Worm (Caenorhabditis elegans) whole organism, L1 larva: Measurements from ENCODE around the gene T21E8.7.

ENCODE experiments used
- alr-1 ChIP-seq: fragments of 200-800 bp; sonication (Bioruptor generic); optimal IDR thresholded peaks from 2 replicates; lab custom pipeline; 2018; ENCODE audit warnings: borderline replicate concordance, mild to moderate bottlenecking, missing genetic modification characterization, missing compliant biosample characterization
- ama-1 ChIP-seq: fragments of 150-350 bp; optimal IDR thresholded peaks from 2 replicates; lab custom pipeline; 2014
- blmp-1 ChIP-seq: fragments of 150-350 bp; optimal IDR thresholded peaks from 2 replicates; lab custom pipeline; 2014; ENCODE audit warnings: missing biosample characterization, missing genetic modification characterization
- efl-1 ChIP-seq, 4 experiments: fragments of 150-350 bp; optimal IDR thresholded peaks in 3 of 4; peaks in 1 of 4; 1 replicate in 1 of 4; 2 replicates in 3 of 4; lab custom pipeline; 2014; ENCODE audit warnings: missing biosample characterization in 2 of 4, missing genetic modification characterization in 2 of 4, missing genetic modification reagents in 2 of 4
- efl-3 ChIP-seq: fragments of 200-800 bp; sonication (Bioruptor generic); optimal IDR thresholded peaks from 2 replicates; lab custom pipeline; 2018; ENCODE audit warnings: mild to moderate bottlenecking, missing genetic modification characterization, missing compliant biosample characterization
- egl-13 ChIP-seq: sonication (generic microtip); optimal IDR thresholded peaks from 2 replicates; lab custom pipeline; 2016; ENCODE audit warnings: missing genotype, missing genetic modification reagents, missing genetic modification characterization, missing compliant biosample characterization
- egl-27 ChIP-seq, 2 experiments: fragments of 150-350 bp in 1 of 2; sonication (generic microtip); optimal IDR thresholded peaks; 3 replicates each; lab custom pipeline; 2017 to 2018; ENCODE audit warnings: missing biosample characterization in 2 of 2, missing genetic modification characterization in 2 of 2, missing genetic modification reagents in 2 of 2
- elt-2 ChIP-seq: sonication (generic microtip); optimal IDR thresholded peaks from 2 replicates; lab custom pipeline; 2016; ENCODE audit warnings: missing genetic modification characterization, mild to moderate bottlenecking, inconsistent platforms, missing compliant biosample characterization, missing genetic modification reagents
- elt-3 ChIP-seq, 6 experiments: fragments of 150-350 bp in 1 of 6; sonication (generic microtip); optimal IDR thresholded peaks; 2 replicates each; lab custom pipeline; 2017 to 2018; ENCODE audit warnings: missing biosample characterization in 6 of 6, missing genetic modification characterization in 6 of 6, inconsistent platforms in 1 of 6
- ets-5 ChIP-seq: fragments of 200-800 bp; sonication (Bioruptor generic); IDR thresholded peaks from 2 replicates; pipeline ENCODE4 v1.3.6; 2022; ENCODE audit warnings: missing genetic modification characterization, missing compliant biosample characterization
- fos-1 ChIP-seq: fragments of 150-350 bp; optimal IDR thresholded peaks from 2 replicates; lab custom pipeline; 2014; ENCODE audit warnings: missing biosample characterization, missing genetic modification characterization
- hlh-4 ChIP-seq: sonication (generic microtip); optimal IDR thresholded peaks from 2 replicates; lab custom pipeline; 2016; ENCODE audit warnings: mild to moderate bottlenecking, missing genetic modification characterization, missing compliant biosample characterization
- lin-14 ChIP-seq: fragments of 200-800 bp; sonication (Bioruptor generic); optimal IDR thresholded peaks from 2 replicates; lab custom pipeline; 2018; ENCODE audit warnings: mild to moderate bottlenecking, missing genetic modification characterization, moderate library complexity, missing compliant biosample characterization
- lin-35 ChIP-seq, 2 experiments: fragments of 150-350 bp; optimal IDR thresholded peaks; 2 replicates each; lab custom pipeline; 2014; ENCODE audit warnings: missing biosample characterization in 2 of 2, missing genetic modification characterization in 2 of 2, missing genetic modification reagents in 2 of 2
- lin-39 ChIP-seq: fragments of 150-350 bp; optimal IDR thresholded peaks from 2 replicates; lab custom pipeline; 2014; ENCODE audit warnings: missing biosample characterization, missing genetic modification reagents, missing genetic modification characterization
- lir-3 ChIP-seq: sonication (generic microtip); optimal IDR thresholded peaks from 2 replicates; lab custom pipeline; 2016; ENCODE audit warnings: mild to moderate bottlenecking, missing genetic modification characterization, moderate library complexity, missing compliant biosample characterization; ENCODE audit not compliant: poor library complexity
- mab-9 ChIP-seq: fragments of 200-800 bp; sonication (Bioruptor generic); IDR thresholded peaks from 2 replicates; pipeline ENCODE4 v1.3.6; 2022; ENCODE audit warnings: missing genetic modification reagents, missing genetic modification characterization, missing compliant biosample characterization
- mdl-1 ChIP-seq, 2 experiments: fragments of 150-350 bp; optimal IDR thresholded peaks; 2 replicates each; lab custom pipeline; 2014 to 2017; ENCODE audit warnings: missing biosample characterization in 2 of 2, missing genetic modification characterization in 2 of 2, inconsistent platforms in 1 of 2
- nhr-20 ChIP-seq: sonication (generic microtip); optimal IDR thresholded peaks from 2 replicates; lab custom pipeline; 2016; ENCODE audit warnings: mild to moderate bottlenecking, missing genetic modification characterization, missing compliant biosample characterization
- nhr-237 ChIP-seq: fragments of 150-350 bp; optimal IDR thresholded peaks from 2 replicates; lab custom pipeline; 2014; ENCODE audit warnings: missing biosample characterization, missing genetic modification characterization
- nhr-71 ChIP-seq: sonication (generic microtip); optimal IDR thresholded peaks from 2 replicates; lab custom pipeline; 2016; ENCODE audit warnings: mild to moderate bottlenecking, missing genetic modification characterization, moderate library complexity, missing compliant biosample characterization
- nhr-84 ChIP-seq: sonication (generic microtip); optimal IDR thresholded peaks from 2 replicates; lab custom pipeline; 2017; ENCODE audit warnings: missing biosample characterization, missing genetic modification characterization
- nhr-85 ChIP-seq: sonication (generic microtip); peaks from one replicate; lab custom pipeline; 2016; ENCODE audit warnings: missing genetic modification characterization, inconsistent platforms, missing compliant biosample characterization
- nhr-90 ChIP-seq: sonication (generic microtip); optimal IDR thresholded peaks from 2 replicates; lab custom pipeline; 2016; ENCODE audit warnings: mild to moderate bottlenecking, missing genetic modification characterization, missing compliant biosample characterization; ENCODE audit not compliant: poor library complexity
- pag-3 ChIP-seq: sonication (generic microtip); optimal IDR thresholded peaks from 2 replicates; lab custom pipeline; 2017; ENCODE audit warnings: missing genetic modification characterization, mild to moderate bottlenecking, missing compliant biosample characterization, antibody characterized with exemption, borderline replicate concordance; ENCODE audit not compliant: insufficient read depth
- rnt-1 ChIP-seq: sonication (generic microtip); optimal IDR thresholded peaks from 2 replicates; lab custom pipeline; 2016; ENCODE audit warnings: mild to moderate bottlenecking, missing genetic modification characterization, moderate library complexity, missing compliant biosample characterization
- skn-1 ChIP-seq: fragments of 150-350 bp; optimal IDR thresholded peaks from 2 replicates; lab custom pipeline; 2014; ENCODE audit warnings: missing biosample characterization, missing genetic modification characterization
- sox-4 ChIP-seq: sonication (generic microtip); optimal IDR thresholded peaks from 2 replicates; lab custom pipeline; 2016; ENCODE audit warnings: missing genetic modification characterization, missing compliant biosample characterization
- unc-86 ChIP-seq: sonication (generic microtip); optimal IDR thresholded peaks from 2 replicates; lab custom pipeline; 2016; ENCODE audit warnings: missing genetic modification characterization, missing compliant biosample characterization
- unc-98 ChIP-seq: fragments of 200-800 bp; sonication (Bioruptor generic); IDR thresholded peaks from 2 replicates; pipeline ENCODE4 v1.3.6; 2022; ENCODE audit warnings: missing genetic modification characterization, missing compliant biosample characterization
- vab-15 ChIP-seq: sonication (generic microtip); optimal IDR thresholded peaks from 2 replicates; lab custom pipeline; 2017; ENCODE audit warnings: missing genotype, mild to moderate bottlenecking, missing genetic modification characterization, missing compliant biosample characterization
- ztf-11 ChIP-seq, 2 experiments: sonication (generic microtip); optimal IDR thresholded peaks; 2 replicates each; lab custom pipeline; 2016 to 2017; ENCODE audit warnings: missing genetic modification characterization in 2 of 2, missing biosample characterization in 1 of 2, missing compliant biosample characterization in 1 of 2
- ztf-4 ChIP-seq: fragments of 150-350 bp; optimal IDR thresholded peaks from 2 replicates; lab custom pipeline; 2014; ENCODE audit warnings: missing biosample characterization, missing genetic modification characterization

The T21E8.7 gene

DNA sequence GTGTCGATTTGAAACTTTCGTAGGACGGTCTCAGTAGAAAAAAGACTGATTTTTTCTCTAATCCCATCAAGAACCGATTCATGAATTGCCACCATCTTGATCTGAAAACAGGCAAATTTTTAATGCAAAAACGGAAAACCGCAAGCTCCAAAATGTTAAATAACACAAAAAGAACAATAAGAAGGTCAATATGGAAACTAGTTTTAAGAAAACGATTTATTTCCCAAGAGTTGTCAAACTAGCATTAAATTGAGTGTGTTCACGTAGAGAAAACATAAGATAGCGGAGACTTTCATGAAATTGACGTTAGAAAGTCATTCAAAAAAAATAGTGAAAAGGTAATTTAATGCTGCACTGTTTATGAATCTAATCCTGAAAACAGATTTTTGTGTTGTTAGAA is 30.7 kb downstream of the T21E8.7 start, which contains the start of gene F47B10.9:
Gene F47B10.9, minus strand, starts transcription at position 101 of the 400 bp plus-strand sequence.
- TF ChIP-seq ets-5 (GFP tag; lab: Robert Waterston, UW) (no peak), mdl-1 (tag; optimal IDR thresholded peaks at IDR 0.05; lab: Kevin White, UChicago) (no peak), pag-3 (tag; lab: Kevin White, UChicago) (no peak), blmp-1 (tag; lab: Kevin White, UChicago) (no peak), nhr-237 (tag; lab: Kevin White, UChicago) (no peak), rnt-1 (tag; lab: Kevin White, UChicago) (no peak), unc-98 (GFP tag; lab: Robert Waterston, UW) (no peak), skn-1 (tag; lab: Kevin White, UChicago) (no peak), nhr-90 (tag; lab: Kevin White, UChicago) (no peak), egl-13 (no peak), alr-1 (tag; lab: Kevin White, UChicago) (no peak), ztf-11 (tag; optimal IDR thresholded peaks at IDR 0.05; lab: Kevin White, UChicago) (no peak), mab-9 (no peak), ztf-4 (tag; lab: Kevin White, UChicago) (no peak), lir-3 (tag; lab: Kevin White, UChicago) (no peak), vab-15 (tag; lab: Kevin White, UChicago) (no peak), hlh-4 (no peak), unc-86 (tag; lab: Kevin White, UChicago) (no peak), egl-27 (tag; optimal IDR thresholded peaks at IDR 0.05; lab: Kevin White, UChicago) (no peak)
- TF ChIP-seq, all 84 proteins: peak for 0

DNA sequence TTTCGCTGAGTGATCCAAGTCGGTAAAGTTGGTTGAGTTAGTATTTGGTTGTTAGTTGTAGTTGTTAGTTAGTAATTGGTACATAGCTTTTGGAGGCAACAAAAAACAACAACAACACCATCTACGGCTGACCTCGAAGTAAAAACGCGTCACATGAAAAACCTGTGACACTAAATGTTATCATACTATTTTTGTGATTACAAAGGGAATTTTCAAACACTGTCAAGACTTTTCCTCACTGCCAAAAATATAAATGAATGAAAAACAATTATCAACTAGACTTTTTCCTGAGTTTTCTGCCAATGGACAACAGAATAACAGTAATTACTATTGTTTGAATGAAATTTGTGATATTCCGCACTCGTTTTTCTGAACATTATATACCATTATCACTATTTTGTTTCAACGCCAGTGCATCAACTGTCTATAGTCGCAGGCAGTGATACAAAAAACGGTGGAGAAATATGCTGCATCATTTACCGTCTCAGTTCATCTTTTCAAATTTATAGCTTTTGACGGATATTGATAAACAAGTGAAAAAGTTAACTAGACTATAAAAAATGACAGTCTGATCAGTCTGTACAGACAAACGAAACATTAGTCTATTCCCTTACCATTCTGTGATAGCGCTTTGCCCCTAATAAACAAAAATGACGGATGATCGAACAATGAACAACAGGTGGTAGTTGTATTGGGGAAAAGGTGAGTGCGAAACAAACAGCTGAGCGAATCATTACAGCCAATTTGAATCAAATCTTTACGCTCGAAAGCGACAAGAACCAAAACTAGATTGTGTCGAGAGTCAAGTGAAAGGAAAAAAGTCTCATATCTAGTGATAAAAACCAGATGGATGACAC is 31.3 kb downstream of the T21E8.7 start:
- TF ChIP-seq nhr-85 (peak; percentile 83), blmp-1 (tag; lab: Kevin White, UChicago) (peak; percentile 12), efl-3 (GFP tag; lab: Kevin White, UChicago) (no peak), elt-2 (tag; lab: Kevin White, UChicago) (peak; percentile 66), elt-3 (tag; optimal IDR thresholded peaks at IDR 0.05; lab: Kevin White, UChicago) (peak in 1 of 6 experiments; percentile 11), lin-35 (GFP tag; optimal IDR thresholded peaks at IDR 0.05; lab: Kevin White, UChicago) (peak in 1 of 2 experiments; percentile 17), sox-4 (tag; lab: Kevin White, UChicago) (no peak), lin-39 (tag; lab: Kevin White, UChicago) (no peak), ama-1 (lab: Kevin White, UChicago) (no peak), nhr-71 (tag; lab: Kevin White, UChicago) (peak; percentile 8), nhr-20 (tag; lab: Kevin White, UChicago) (peak; percentile 53), lin-14 (GFP tag; lab: Kevin White, UChicago) (peak; percentile 26)
- TF ChIP-seq, all 84 proteins: peak for 8

DNA sequence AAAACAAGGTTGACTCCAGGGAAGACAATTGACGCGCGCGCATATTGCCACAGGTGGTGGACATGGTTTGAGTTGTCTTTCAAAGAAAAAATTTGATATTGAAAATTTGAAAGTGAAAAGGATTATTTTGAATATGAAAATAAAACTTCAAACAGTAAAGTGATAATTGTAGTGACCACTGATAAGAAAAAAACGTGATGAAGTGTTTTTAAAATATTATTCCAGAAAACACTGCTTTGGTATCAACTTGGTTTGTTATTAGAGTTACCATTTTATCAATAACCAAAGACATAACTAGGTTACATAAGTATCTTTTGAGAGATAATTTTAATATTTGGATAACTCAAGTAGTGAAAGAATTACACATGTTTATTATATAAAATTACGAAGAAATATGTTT is 32.9 kb downstream of the T21E8.7 start:
- no peak for TF ChIP-seq ztf-4 (tag; lab: Kevin White, UChicago)
- peak; percentile 43 for TF ChIP-seq elt-2 (tag; lab: Kevin White, UChicago)

DNA sequence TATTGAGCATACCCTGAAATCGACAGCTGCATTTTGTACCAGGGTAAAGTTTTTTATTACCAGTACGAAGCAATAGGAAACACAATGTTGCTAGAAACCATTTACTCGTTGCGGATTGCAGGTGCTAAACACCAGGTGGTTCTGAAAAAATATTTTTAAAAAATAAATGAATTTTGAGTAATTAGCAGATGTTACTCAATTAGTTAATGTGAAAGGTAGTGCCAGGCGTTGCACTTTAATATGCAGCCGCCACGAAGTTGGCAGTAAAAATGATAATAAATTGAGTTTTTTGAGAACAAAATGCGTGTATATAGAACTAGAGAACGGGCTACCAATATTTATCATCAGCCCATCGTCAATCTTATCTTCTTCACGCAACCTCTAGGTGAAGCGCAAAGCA is 36.3 kb downstream of the T21E8.7 start, which contains the start of gene nstp-9:
Gene nstp-9, minus strand, starts transcription at position 101 of the 400 bp plus-strand sequence.
- no peak for TF ChIP-seq efl-1 (optimal IDR thresholded peaks at IDR 0.05; lab: Kevin White, UChicago)
- peak in 1 of 2 experiments; percentile 12 for TF ChIP-seq efl-1 (GFP tag; optimal IDR thresholded peaks at IDR 0.05 in 1 of 2; lab: Kevin White, UChicago)
- no peak for TF ChIP-seq lin-35 (GFP tag; optimal IDR thresholded peaks at IDR 0.05; lab: Kevin White, UChicago)
- no peak for TF ChIP-seq nhr-84
- peak; percentile 81 for TF ChIP-seq hlh-4
- no peak for TF ChIP-seq fos-1
- TF ChIP-seq mab-9: no peak
